Fruit fly (Drosophila melanogaster) Kc167 (cell line): ENCODE measurements around the gene c12.2.

ENCODE experiments used
- Myc ChIP-seq: fragments of >200 bp; optimal IDR thresholded peaks from 2 replicates; lab custom pipeline; 2017; ENCODE audit warnings: missing external identifiers
- Sin3A ChIP-seq: fragments of >200 bp; optimal IDR thresholded peaks from 2 replicates; lab custom pipeline; 2018; ENCODE audit warnings: missing external identifiers
- h ChIP-seq: fragments of >200 bp; optimal IDR thresholded peaks from 3 replicates; lab custom pipeline; 2018; ENCODE audit warnings: missing external identifiers
- insv ChIP-seq: fragments of >200 bp; optimal IDR thresholded peaks from 3 replicates; lab custom pipeline; 2018; ENCODE audit warnings: missing external identifiers
- psq ChIP-seq: fragments of >200 bp; optimal IDR thresholded peaks from 2 replicates; lab custom pipeline; 2017; ENCODE audit warnings: missing external identifiers
- ttk ChIP-seq: sonication (Bioruptor generic); optimal IDR thresholded peaks from 2 replicates; lab custom pipeline; 2017; ENCODE audit warnings: missing external identifiers

DNA sequence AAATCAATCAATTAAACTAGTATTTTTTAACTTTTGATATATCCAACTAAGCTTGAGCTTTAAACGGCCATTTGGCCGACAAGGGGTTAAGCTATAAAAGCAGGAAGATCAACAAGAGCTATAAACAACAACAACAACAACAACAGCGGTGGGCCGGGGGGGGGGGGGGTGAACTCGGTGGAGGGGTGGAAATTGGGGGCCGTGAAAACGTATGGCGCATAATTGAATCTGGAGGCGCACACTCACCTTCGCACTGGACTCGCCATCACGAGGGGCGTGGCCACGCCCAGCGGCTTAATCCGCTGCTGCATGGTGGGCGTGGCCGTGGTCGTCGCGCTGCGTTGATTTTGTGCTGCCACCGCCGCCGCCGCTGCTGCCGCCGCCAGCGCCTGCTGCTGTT is 13.0 kb downstream of the c12.2 start:
- TF ChIP-seq h (lab: Kevin White, UChicago) (no peak), insv (lab: Kevin White, UChicago) (no peak), Myc (no peak), psq (no peak), ttk (lab: Kevin White, UChicago) (no peak), Sin3A (lab: Kevin White, UChicago) (no peak)
